Worm (Caenorhabditis elegans): ENCODE data around the gene gcc-2.

DNA sequence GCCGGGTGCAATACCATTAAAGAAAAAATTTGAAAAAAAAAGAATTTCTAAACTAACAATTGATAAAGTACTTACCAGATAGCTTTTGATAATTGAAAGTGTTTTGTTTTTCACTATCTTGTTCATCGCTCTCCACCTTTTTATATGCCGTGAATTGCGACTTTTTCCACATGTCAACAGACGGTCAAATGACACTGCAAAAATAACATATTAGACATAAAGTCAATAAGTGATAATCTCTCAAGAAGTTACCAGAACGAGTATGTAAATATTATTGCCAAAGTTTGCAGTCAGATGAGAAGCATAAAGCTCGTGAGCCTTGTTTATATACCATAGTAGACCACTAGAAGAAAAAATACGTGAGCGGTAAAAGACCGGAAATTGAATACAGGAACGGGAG is 26.1 kb downstream of the gcc-2 start, which contains the start of gene dao-6:
- TF ChIP-seq him-1 (tag; optimal IDR thresholded peaks at IDR 0.05) (no peak), W03F9.2 (tag; optimal IDR thresholded peaks at IDR 0.05) (no peak)

Measured in whole organism, L4/young adult.